Worm (Caenorhabditis elegans): ENCODE measurements around the gene ari-2.

The ari-2 gene

ce11 chrIV:5607343-5607742 lies 56.4 kb downstream of the ari-2 start (continued):
- TF ChIP-seq Y105C5A.15 (GFP tag; IDR thresholded peaks at IDR 0.05) = no peak
- TF ChIP-seq tag-97 (GFP tag; IDR thresholded peaks at IDR 0.05) = 0 out of 2 replicates have a peak, but pooled peaks have one; percentile 6
- TF ChIP-seq dve-1 (tag; optimal IDR thresholded peaks at IDR 0.05; ENCODE audit: insufficient read depth) = peak; percentile 93
- no peak for TF ChIP-seq F26F4.8 (GFP tag; conservative IDR thresholded peaks at IDR 0.05)
- TF ChIP-seq pha-4 (GFP tag; IDR thresholded peaks at IDR 0.05) = peak; percentile 38; the same call in 1 of the 2 replicates
- peak; percentile 48 for TF ChIP-seq pha-4 (tag; optimal IDR thresholded peaks at IDR 0.05)
- peak; percentile 43; the same call in 1 of the 2 replicates for TF ChIP-seq set-16 (GFP tag; IDR thresholded peaks at IDR 0.05)
- no peak for TF ChIP-seq lin-39 (tag; optimal IDR thresholded peaks at IDR 0.05)
- TF ChIP-seq lin-1 (GFP tag; IDR thresholded peaks at IDR 0.05) = no peak
- TF ChIP-seq mxl-2 (GFP tag; conservative IDR thresholded peaks at IDR 0.05) = no peak
- TF ChIP-seq snpc-1.2 (GFP tag; IDR thresholded peaks at IDR 0.05) = no peak
- no peak for TF ChIP-seq fos-1 (tag; optimal IDR thresholded peaks at IDR 0.05)
- TF ChIP-seq mdl-1 (tag; optimal IDR thresholded peaks at IDR 0.05) = peak; percentile 80 to 96
- TF ChIP-seq R02D3.7 (tag; optimal IDR thresholded peaks at IDR 0.05) = no peak
- peak; percentile 75; the same call in 1 of the 2 replicates for TF ChIP-seq egl-43 (GFP tag; IDR thresholded peaks at IDR 0.05)
- TF ChIP-seq Y48G9A.11 (GFP tag; IDR thresholded peaks at IDR 0.05) = no peak
- TF ChIP-seq nhr-48 (tag; optimal IDR thresholded peaks at IDR 0.05) = no peak
- TF ChIP-seq ztf-7 (tag; optimal IDR thresholded peaks at IDR 0.05) = no peak
- TF ChIP-seq nhr-10 (tag; optimal IDR thresholded peaks at IDR 0.05) = peak; percentile 71
- TF ChIP-seq Y75B8A.6 (GFP tag; IDR thresholded peaks at IDR 0.05) = no peak

Data from whole organism, L4 larva.